Fruit fly (Drosophila melanogaster) S2 (cell line): ENCODE results near the gene CG5846.

Source experiments
- CG8478 ChIP-seq: fragments of >200 bp; optimal IDR thresholded peaks from 2 replicates; lab custom pipeline; 2018
- CTCF ChIP-seq, 2 experiments: fragments of >200 bp; optimal IDR thresholded peaks; 2 replicates each; lab custom pipeline; 2018

DNA sequence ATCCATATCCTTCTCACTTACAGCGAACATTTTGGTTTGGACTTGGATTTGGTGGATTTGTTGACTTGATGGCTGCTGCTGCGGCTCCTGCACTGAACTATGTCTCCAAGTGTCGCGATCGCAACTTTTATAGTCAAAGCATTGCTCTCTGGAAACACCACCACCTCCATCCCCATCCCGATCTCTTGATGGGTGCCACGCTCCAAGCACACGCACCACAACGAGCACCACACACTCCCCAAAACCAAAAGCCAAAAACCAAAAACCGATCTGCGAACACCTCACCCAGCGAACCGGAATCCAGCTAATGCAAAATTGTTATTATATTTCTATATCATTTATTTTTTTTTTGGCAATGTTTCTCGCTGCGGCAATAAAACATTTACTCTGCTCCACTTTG is 24.0 kb downstream of the CG5846 start, which contains the start of gene Cpr30F:
- TF ChIP-seq CTCF (optimal IDR thresholded peaks at IDR 0.05; lab: Kevin White, UChicago): no peak
- TF ChIP-seq CG8478: no peak
